Fruit fly (Drosophila melanogaster) whole organism, pupa: ENCODE data around the gene CG43338.
A peak's percentile ranks its signal among the peaks of the same experiment; 100 is the strongest.

ENCODE experiments used
- CG14655 ChIP-seq: fragments of 200-800 bp; sonication (Bioruptor generic); optimal IDR thresholded peaks from 3 replicates; lab custom pipeline; 2017; ENCODE audit warnings: mild to moderate bottlenecking, missing biosample characterization, missing genetic modification reagents, missing genetic modification characterization
- Pif1B ChIP-seq: fragments of 200-800 bp; sonication (Bioruptor generic); optimal IDR thresholded peaks from 3 replicates; lab custom pipeline; 2016; ENCODE audit warnings: missing biosample characterization, missing genetic modification characterization
- fd96Ca ChIP-seq: fragments of 200-800 bp; sonication (Bioruptor generic); IDR thresholded peaks from 3 replicates; pipeline ENCODE4 v1.3.6; 2022; ENCODE audit warnings: missing biosample characterization, missing genetic modification characterization

DNA sequence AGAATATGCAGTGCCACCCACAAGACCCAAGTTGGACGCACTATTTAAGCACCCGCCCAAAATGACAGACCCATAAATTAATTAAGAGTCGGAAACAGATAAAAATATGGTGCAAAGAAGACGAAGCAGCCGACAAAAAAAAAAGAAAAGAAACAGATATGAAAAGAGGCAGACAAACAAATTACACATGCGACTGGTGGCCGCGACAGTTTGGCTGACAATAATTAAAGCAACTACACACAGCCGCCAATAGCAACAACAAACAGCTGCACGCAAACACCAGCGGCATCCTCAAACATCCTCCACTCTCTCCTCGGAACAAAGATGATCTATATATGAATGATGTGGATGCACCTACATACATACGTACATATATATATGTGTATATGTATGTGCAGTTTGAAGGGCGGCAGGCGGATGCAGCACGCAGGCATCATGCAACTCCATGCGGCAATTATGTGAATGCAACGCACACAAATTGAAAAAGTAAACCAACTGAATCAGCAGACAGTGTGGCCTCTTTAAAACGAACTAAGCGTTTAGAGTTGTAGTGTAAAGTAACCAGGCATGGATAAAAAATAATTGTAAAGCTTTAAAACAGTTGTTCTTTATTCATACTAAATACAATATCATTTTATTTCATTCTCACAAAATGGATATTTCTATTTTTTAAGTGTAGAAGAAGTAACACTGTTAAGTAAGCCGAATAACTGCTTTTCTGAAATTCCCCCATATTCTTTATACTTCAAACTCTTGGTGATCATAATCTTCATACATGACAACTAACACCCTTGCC is 23.0 kb downstream of the CG43338 start:
- TF ChIP-seq fd96Ca (GFP tag; lab: Robert Waterston, UW), result no peak
- TF ChIP-seq CG14655, result peak; percentile 20
- peak; percentile 1 for TF ChIP-seq Pif1B (GFP tag; lab: Kevin White, UChicago)
